Worm (Caenorhabditis elegans): ENCODE measurements around the gene D1054.18.

- TF ChIP-seq sptf-1 (tag; optimal IDR thresholded peaks at IDR 0.05) (no peak), unc-62 (GFP tag; optimal IDR thresholded peaks at IDR 0.05) (no peak), flh-1 (GFP tag; optimal IDR thresholded peaks at IDR 0.05) (no peak), ces-1 (GFP tag; optimal IDR thresholded peaks at IDR 0.05) (no peak), elt-3 (tag; optimal IDR thresholded peaks at IDR 0.05) (no peak), nhr-237 (tag; optimal IDR thresholded peaks at IDR 0.05) (no peak), snpc-4 (tag; optimal IDR thresholded peaks at IDR 0.05) (no peak), ztf-11 (tag; optimal IDR thresholded peaks at IDR 0.05) (no peak), elt-1 (tag; optimal IDR thresholded peaks at IDR 0.05; ENCODE audit: borderline replicate concordance, insufficient read depth) (no peak), mab-5 (tag; optimal IDR thresholded peaks at IDR 0.05) (no peak)
These were observed 27.8 kb downstream of the D1054.18 start for ce11 chrV:10773216-10773615.

Data from whole organism, mixed stage, embryonic.